Worm (Caenorhabditis elegans): ENCODE results near the gene cec-2.

cec-2 gene

ce11 chrIV:1163126-1163525, 7.4 kb upstream of the cec-2 start, which contains the start of gene C50A2.7:
Gene C50A2.7 (plus strand): TSS chrIV:1163426.
- TF ChIP-seq ceh-39 (tag; optimal IDR thresholded peaks at IDR 0.05) (no peak), mls-2 (tag; optimal IDR thresholded peaks at IDR 0.05) (no peak), pha-4 (tag; optimal IDR thresholded peaks at IDR 0.05) (no peak), nhr-2 (tag; optimal IDR thresholded peaks at IDR 0.05) (no peak), hlh-1 (tag; optimal IDR thresholded peaks at IDR 0.05) (no peak), mab-5 (tag; optimal IDR thresholded peaks at IDR 0.05) (no peak), snpc-4 (tag; optimal IDR thresholded peaks at IDR 0.05) (no peak), bed-3 (GFP tag; optimal IDR thresholded peaks at IDR 0.05) (no peak), nhr-28 (tag; optimal IDR thresholded peaks at IDR 0.05) (no peak), blmp-1 (tag; optimal IDR thresholded peaks at IDR 0.05) (no peak), sem-2 (GFP tag; optimal IDR thresholded peaks at IDR 0.05) (no peak), ztf-11 (tag; optimal IDR thresholded peaks at IDR 0.05) (no peak), sptf-1 (tag; optimal IDR thresholded peaks at IDR 0.05) (no peak), nhr-12 (tag; optimal IDR thresholded peaks at IDR 0.05) (no peak)

DNA sequence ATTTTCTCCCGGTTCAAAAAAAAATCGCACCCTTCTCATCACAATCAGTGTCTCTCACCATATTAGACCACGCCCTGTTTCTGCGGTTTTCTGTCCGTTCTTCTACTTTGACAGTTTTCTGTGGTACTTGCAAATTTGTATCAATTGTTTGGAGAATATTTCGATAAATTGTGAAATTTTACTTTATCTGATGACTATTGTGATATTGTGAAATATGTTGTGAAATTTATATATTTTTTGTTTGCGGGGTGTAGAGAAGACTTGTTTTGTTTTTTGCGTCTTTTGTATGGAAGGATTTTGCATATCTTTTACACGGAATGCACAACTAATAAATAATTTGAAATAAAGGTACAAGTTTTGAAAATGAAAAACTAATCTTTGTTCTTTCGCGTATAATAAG, 3.2 kb upstream of the cec-2 start:
- TF ChIP-seq bed-3 (GFP tag; optimal IDR thresholded peaks at IDR 0.05) (no peak), mep-1 (tag; optimal IDR thresholded peaks at IDR 0.05) (no peak), flh-1 (GFP tag; optimal IDR thresholded peaks at IDR 0.05) (no peak)

- peak; percentile 43 for TF ChIP-seq sptf-1 (tag; optimal IDR thresholded peaks at IDR 0.05)
- TF ChIP-seq elt-1 (tag; optimal IDR thresholded peaks at IDR 0.05; ENCODE audit: borderline replicate concordance, insufficient read depth): no peak
- TF ChIP-seq snpc-4 (tag; optimal IDR thresholded peaks at IDR 0.05): no peak
- no peak for TF ChIP-seq drap-1 (GFP tag; optimal IDR thresholded peaks at IDR 0.05)
- peak; percentile 3 for TF ChIP-seq unc-62 (GFP tag; optimal IDR thresholded peaks at IDR 0.05)
- TF ChIP-seq blmp-1 (tag; optimal IDR thresholded peaks at IDR 0.05): no peak
- TF ChIP-seq ces-1 (GFP tag; optimal IDR thresholded peaks at IDR 0.05): peak; percentile 44
- peak; percentile 31 for TF ChIP-seq M03D4.4 (tag; optimal IDR thresholded peaks at IDR 0.05)
- no peak for TF ChIP-seq nhr-237 (tag; optimal IDR thresholded peaks at IDR 0.05)
Measured at ce11 chrIV:1168311-1168965, 2.1 kb upstream of the cec-2 start.

DNA sequence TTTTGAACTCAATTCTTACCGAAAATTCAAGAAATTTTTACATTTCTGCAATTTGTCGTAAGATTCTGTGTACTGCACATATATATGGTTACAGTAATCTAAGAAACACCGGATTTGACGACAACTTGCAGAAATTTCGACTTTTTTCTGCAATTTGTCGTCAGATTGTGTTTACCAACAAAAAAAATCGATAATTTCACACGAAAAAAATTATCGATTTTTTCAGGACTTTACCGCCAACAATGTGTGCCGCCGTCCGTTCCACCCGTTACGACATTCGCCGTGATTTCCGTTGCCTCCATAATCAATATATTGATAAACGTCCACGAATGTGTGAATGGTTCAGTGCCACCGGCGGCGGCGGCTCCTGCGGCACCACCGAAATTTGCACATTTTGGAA, 3.9 kb downstream of the cec-2 start:
- TF ChIP-seq ham-2 (GFP tag; optimal IDR thresholded peaks at IDR 0.05) (no peak), nhr-76 (tag; optimal IDR thresholded peaks at IDR 0.05) (no peak), unc-39 (tag; optimal IDR thresholded peaks at IDR 0.05) (no peak), snpc-4 (tag; optimal IDR thresholded peaks at IDR 0.05) (no peak), flh-1 (GFP tag; optimal IDR thresholded peaks at IDR 0.05) (no peak), nhr-28 (tag; optimal IDR thresholded peaks at IDR 0.05) (no peak), tbx-8 (GFP tag; optimal IDR thresholded peaks at IDR 0.05) (no peak), pha-4 (tag; optimal IDR thresholded peaks at IDR 0.05) (no peak), mls-2 (tag; optimal IDR thresholded peaks at IDR 0.05) (no peak), ceh-39 (tag; optimal IDR thresholded peaks at IDR 0.05) (no peak), lsy-2 (tag; optimal IDR thresholded peaks at IDR 0.05) (no peak), blmp-1 (tag; optimal IDR thresholded peaks at IDR 0.05) (no peak)

- no peak for TF ChIP-seq hlh-1 (tag; optimal IDR thresholded peaks at IDR 0.05)
- no peak for TF ChIP-seq nhr-76 (tag; optimal IDR thresholded peaks at IDR 0.05)
- no peak for TF ChIP-seq zip-8 (tag; optimal IDR thresholded peaks at IDR 0.05)
- TF ChIP-seq ceh-83 (GFP tag; optimal IDR thresholded peaks at IDR 0.05): no peak
- TF ChIP-seq snpc-4 (tag; optimal IDR thresholded peaks at IDR 0.05): no peak
- no peak for TF ChIP-seq nhr-28 (tag; optimal IDR thresholded peaks at IDR 0.05)
- no peak for TF ChIP-seq nhr-2 (tag; optimal IDR thresholded peaks at IDR 0.05)
- TF ChIP-seq tbx-8 (GFP tag; optimal IDR thresholded peaks at IDR 0.05): no peak
- no peak for TF ChIP-seq elt-3 (tag; optimal IDR thresholded peaks at IDR 0.05)
- TF ChIP-seq pha-4 (tag; optimal IDR thresholded peaks at IDR 0.05): no peak
Measured at ce11 chrIV:1176613-1177012, 6.1 kb downstream of the cec-2 start.

DNA sequence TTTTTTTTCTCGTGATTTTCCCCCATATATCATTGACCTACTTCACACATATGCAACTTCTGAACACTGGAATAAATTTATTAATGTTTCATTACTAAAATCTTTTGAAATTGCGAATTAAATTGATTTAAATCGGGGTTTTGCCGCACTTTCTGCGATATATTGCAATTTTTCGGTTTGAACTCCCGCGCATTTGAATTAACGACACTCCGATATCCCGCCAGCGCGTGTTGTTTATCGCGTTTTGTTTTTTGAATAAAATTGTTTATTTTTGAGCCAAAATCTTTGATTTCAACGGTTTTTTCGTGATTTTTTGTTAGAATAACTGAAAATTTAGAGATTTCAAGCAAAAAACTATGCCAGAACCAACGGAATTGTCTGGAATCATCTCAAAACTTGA, 7.2 kb downstream of the cec-2 start, which contains the start of gene Y104H12D.2:
TSS of gene Y104H12D.2 (plus strand) at position 340 of the 400 bp plus-strand sequence.
- TF ChIP-seq lsy-2 (tag; optimal IDR thresholded peaks at IDR 0.05) (peak; percentile 23), mep-1 (tag; optimal IDR thresholded peaks at IDR 0.05) (peak; percentile 0), mab-5 (tag; optimal IDR thresholded peaks at IDR 0.05) (no peak), ces-1 (GFP tag; optimal IDR thresholded peaks at IDR 0.05) (peak; percentile 41), elt-3 (tag; optimal IDR thresholded peaks at IDR 0.05) (no peak), M03D4.4 (tag; optimal IDR thresholded peaks at IDR 0.05) (no peak), ham-2 (GFP tag; optimal IDR thresholded peaks at IDR 0.05) (no peak)
